Fruit fly (Drosophila melanogaster): ENCODE data around the gene mRpL13.
A peak's percentile ranks its signal among the peaks of the same experiment; 100 is the strongest.

The mRpL13 gene

DNA sequence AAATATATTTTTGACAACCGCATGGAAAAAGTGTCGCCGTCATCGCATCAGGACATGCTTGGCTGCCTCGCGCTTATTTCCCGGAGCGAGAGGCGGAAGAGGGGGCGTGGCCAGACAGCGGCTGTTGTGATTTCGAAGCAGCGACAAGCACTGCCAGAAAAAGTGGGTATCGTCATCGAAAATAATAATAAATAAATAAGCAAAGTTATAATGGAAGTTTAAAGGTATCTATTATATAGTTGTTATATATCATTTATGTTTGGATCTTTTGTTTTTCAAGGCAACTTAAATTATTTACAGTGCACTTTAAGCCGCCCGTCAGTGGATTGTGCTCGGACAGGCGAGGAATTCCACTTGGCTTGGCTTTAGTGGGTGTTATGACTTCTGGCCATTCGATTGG, 30.3 kb upstream of the mRpL13 start:
- TF ChIP-seq woc (GFP tag; optimal IDR thresholded peaks at IDR 0.05) (no peak), Sp1 (GFP tag; optimal IDR thresholded peaks at IDR 0.05) (peak; percentile 31), brk (GFP tag; optimal IDR thresholded peaks at IDR 0.05) (no peak), dsf (GFP tag; optimal IDR thresholded peaks at IDR 0.05; ENCODE audit: borderline replicate concordance) (no peak), sv (GFP tag; optimal IDR thresholded peaks at IDR 0.05) (no peak), Hnf4 (GFP tag; optimal IDR thresholded peaks at IDR 0.05) (no peak), tai (GFP tag; optimal IDR thresholded peaks at IDR 0.05) (no peak), CG32264 (GFP tag; optimal IDR thresholded peaks at IDR 0.05) (no peak), br (GFP tag; optimal IDR thresholded peaks at IDR 0.05) (no peak), rgr (GFP tag; optimal IDR thresholded peaks at IDR 0.05) (peak; percentile 2), CrebA (GFP tag; optimal IDR thresholded peaks at IDR 0.05; ENCODE audit: borderline replicate concordance) (no peak), foxo (GFP tag; optimal IDR thresholded peaks at IDR 0.05) (peak in 1 of 2 experiments; percentile 44), Vsx2 (GFP tag; optimal IDR thresholded peaks at IDR 0.05; ENCODE audit: partially characterized antibody) (no peak), Abd-B (GFP tag; optimal IDR thresholded peaks at IDR 0.05) (no peak), Rel (GFP tag; optimal IDR thresholded peaks at IDR 0.05) (no peak), Rel (tag; optimal IDR thresholded peaks at IDR 0.05) (no peak), HLH106 (tag; optimal IDR thresholded peaks at IDR 0.05) (peak; percentile 37), Dif (GFP tag; optimal IDR thresholded peaks at IDR 0.05; ENCODE audit: partially characterized antibody) (no peak), fru (GFP tag; optimal IDR thresholded peaks at IDR 0.05) (peak; percentile 38), GATAd (GFP tag; optimal IDR thresholded peaks at IDR 0.05) (no peak), Mio (GFP tag; optimal IDR thresholded peaks at IDR 0.05) (no peak), ey (GFP tag; optimal IDR thresholded peaks at IDR 0.05) (peak; percentile 16), h (GFP tag; optimal IDR thresholded peaks at IDR 0.05) (peak; percentile 12), dl (GFP tag; optimal IDR thresholded peaks at IDR 0.05; ENCODE audit: insufficient read depth in 1 of 2, partially characterized antibody in 2 of 2) (no peak), OdsH (GFP tag; optimal IDR thresholded peaks at IDR 0.05) (peak; percentile 12)

DNA sequence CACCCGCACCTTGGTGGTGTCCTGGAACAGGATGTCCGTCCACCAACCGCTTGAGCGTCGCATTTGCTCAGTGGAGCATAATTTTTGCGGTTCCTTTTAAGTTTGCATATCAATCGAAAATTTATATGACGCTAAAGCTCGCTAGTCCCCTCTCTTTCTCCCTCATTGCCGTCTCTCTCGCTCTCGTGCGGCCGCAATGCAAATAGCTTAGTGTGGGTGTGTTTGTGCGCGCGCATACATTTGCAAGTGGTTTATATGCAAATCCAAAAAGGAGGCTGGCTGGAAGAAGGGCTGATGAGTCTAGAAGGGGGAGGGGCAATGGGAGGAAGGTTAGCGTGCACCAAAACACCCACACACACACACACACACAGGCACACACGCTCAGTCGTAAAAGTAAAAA, 27.9 kb upstream of the mRpL13 start:
- no peak for TF ChIP-seq ey (GFP tag; optimal IDR thresholded peaks at IDR 0.05)
- no peak for TF ChIP-seq Vsx2 (GFP tag; optimal IDR thresholded peaks at IDR 0.05; ENCODE audit: partially characterized antibody)
- no peak for TF ChIP-seq dsf (GFP tag; optimal IDR thresholded peaks at IDR 0.05; ENCODE audit: borderline replicate concordance)
- no peak for TF ChIP-seq lola (GFP tag; optimal IDR thresholded peaks at IDR 0.05)
- TF ChIP-seq brk (GFP tag; optimal IDR thresholded peaks at IDR 0.05) = no peak
- no peak for TF ChIP-seq pan (optimal IDR thresholded peaks at IDR 0.05)
- TF ChIP-seq Hr83 (GFP tag; optimal IDR thresholded peaks at IDR 0.05; ENCODE audit: poor library complexity, severe bottlenecking) = no peak
- no peak for TF ChIP-seq N (GFP tag; optimal IDR thresholded peaks at IDR 0.05)
- no peak for TF ChIP-seq Hnf4 (GFP tag; optimal IDR thresholded peaks at IDR 0.05)
- TF ChIP-seq br (GFP tag; optimal IDR thresholded peaks at IDR 0.05) = no peak
- no peak for TF ChIP-seq Jra (GFP tag; optimal IDR thresholded peaks at IDR 0.05)
- TF ChIP-seq Dif (GFP tag; optimal IDR thresholded peaks at IDR 0.05; ENCODE audit: partially characterized antibody) = no peak

DNA sequence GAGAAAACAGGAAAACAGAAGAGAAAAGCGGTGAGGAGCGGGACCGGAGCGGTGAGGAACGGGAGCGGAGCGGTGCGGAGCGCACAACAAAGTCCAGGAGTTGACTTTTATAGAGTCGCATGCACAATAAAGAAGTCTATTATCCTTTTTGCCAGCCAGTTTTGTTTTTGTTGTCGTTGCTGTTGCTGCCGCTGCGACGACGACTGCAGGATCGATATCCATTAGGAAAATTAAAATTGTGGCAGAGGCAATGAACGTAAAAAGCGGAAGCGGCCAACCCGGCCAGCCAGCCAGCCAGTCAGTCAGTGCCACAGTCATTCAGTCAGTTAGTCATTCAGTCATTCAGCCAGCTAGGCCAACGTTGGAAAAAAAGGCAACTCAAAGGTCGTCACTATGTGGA, 25.7 kb upstream of the mRpL13 start:
- no peak for TF ChIP-seq brk (GFP tag; optimal IDR thresholded peaks at IDR 0.05)
- no peak for TF ChIP-seq usp (GFP tag; optimal IDR thresholded peaks at IDR 0.05)
- no peak for TF ChIP-seq N (GFP tag; optimal IDR thresholded peaks at IDR 0.05)
- TF ChIP-seq Sp1 (GFP tag; optimal IDR thresholded peaks at IDR 0.05) = no peak
- TF ChIP-seq jim (GFP tag; optimal IDR thresholded peaks at IDR 0.05) = no peak
- TF ChIP-seq OdsH (GFP tag; optimal IDR thresholded peaks at IDR 0.05) = no peak
- no peak for TF ChIP-seq Hr83 (GFP tag; optimal IDR thresholded peaks at IDR 0.05; ENCODE audit: poor library complexity, severe bottlenecking)
- TF ChIP-seq Myc (optimal IDR thresholded peaks at IDR 0.05) = no peak
- TF ChIP-seq Dif (GFP tag; optimal IDR thresholded peaks at IDR 0.05; ENCODE audit: partially characterized antibody) = no peak

DNA sequence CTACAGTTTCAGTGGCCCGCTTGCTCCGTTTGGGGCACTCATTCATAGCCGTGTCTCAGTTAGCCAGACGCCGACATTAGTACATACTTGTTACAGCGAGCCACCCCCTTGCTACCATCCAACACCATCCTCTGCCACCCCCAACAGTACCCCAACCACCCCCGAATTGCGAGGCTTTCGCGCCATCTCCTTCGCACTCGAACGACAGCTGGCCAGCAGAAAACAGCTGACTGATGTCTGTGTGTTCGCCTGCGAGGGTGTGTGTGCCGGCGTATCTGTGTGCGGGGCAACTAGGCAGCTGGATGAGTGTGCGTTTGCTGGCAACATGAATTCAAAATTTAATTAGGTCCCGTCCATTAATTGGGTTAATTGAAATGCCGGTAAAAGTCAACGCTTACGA, 23.7 kb upstream of the mRpL13 start:
- no peak for TF ChIP-seq Abd-B (GFP tag; optimal IDR thresholded peaks at IDR 0.05)
- no peak for TF ChIP-seq foxo (GFP tag; optimal IDR thresholded peaks at IDR 0.05)
- no peak for TF ChIP-seq HLH106 (tag; optimal IDR thresholded peaks at IDR 0.05)
- no peak for TF ChIP-seq dsf (GFP tag; optimal IDR thresholded peaks at IDR 0.05; ENCODE audit: borderline replicate concordance)
- TF ChIP-seq N (GFP tag; optimal IDR thresholded peaks at IDR 0.05) = no peak
- TF ChIP-seq jim (GFP tag; optimal IDR thresholded peaks at IDR 0.05) = no peak
- TF ChIP-seq br (GFP tag; optimal IDR thresholded peaks at IDR 0.05) = no peak
- TF ChIP-seq usp (GFP tag; optimal IDR thresholded peaks at IDR 0.05) = no peak
- TF ChIP-seq fru (GFP tag; optimal IDR thresholded peaks at IDR 0.05) = no peak
- no peak for TF ChIP-seq Sp1 (GFP tag; optimal IDR thresholded peaks at IDR 0.05)
- TF ChIP-seq dmrt93B (GFP tag; optimal IDR thresholded peaks at IDR 0.05) = no peak
- TF ChIP-seq brk (GFP tag; optimal IDR thresholded peaks at IDR 0.05) = no peak
